Worm (Caenorhabditis elegans) whole organism, midembryonic: ENCODE data around the gene nono-1.

Source experiments
- cog-1 ChIP-seq: sonication (generic microtip); optimal IDR thresholded peaks from 2 replicates; lab custom pipeline; 2016; ENCODE audit warnings: missing genetic modification characterization, missing compliant biosample characterization
- med-1 ChIP-seq: sonication (generic microtip); optimal IDR thresholded peaks from 2 replicates; lab custom pipeline; 2017; ENCODE audit warnings: missing genetic modification characterization, mild to moderate bottlenecking, missing compliant biosample characterization, antibody characterized with exemption, missing genetic modification reagents; ENCODE audit not compliant: insufficient read depth
- ref-1 ChIP-seq: fragments of 200-800 bp; sonication (Bioruptor generic); conservative IDR thresholded peaks from 2 replicates; pipeline ENCODE4 v1.3.6; 2022; ENCODE audit warnings: missing genetic modification reagents, missing genetic modification characterization, missing compliant biosample characterization
- ztf-23 ChIP-seq: fragments of 200-800 bp; sonication (Bioruptor generic); IDR thresholded peaks from 2 replicates; pipeline ENCODE4 v1.3.6; 2022; ENCODE audit warnings: missing genetic modification reagents, missing genetic modification characterization, missing compliant biosample characterization

DNA sequence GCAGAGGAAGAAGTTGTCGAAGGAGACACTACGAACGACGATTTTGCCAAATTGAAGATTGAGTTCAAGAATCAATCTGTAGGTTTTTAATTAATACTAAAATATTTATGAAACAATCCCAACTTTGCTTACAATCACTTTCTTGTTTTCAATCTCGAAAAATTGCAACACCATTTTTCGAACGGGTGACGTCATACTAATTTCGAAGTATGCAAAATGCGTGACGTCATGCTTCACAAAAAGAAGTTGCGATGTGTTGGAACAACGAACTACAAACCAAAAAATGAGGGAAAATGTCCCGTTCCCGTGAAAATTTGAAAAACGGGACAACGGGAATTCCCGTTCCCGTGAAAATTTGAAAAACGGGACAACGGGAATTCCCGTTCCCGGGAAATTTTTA, 9.6 kb upstream of the nono-1 start:
- TF ChIP-seq cog-1 (no peak), med-1 (GFP tag; lab: Kevin White, UChicago) (no peak), ztf-23 (GFP tag; lab: Robert Waterston, UW) (no peak), ref-1 (GFP tag; lab: Robert Waterston, UW) (no peak)
